Fruit fly (Drosophila melanogaster) S2 (cell line): ENCODE results near the gene DAAM.

ENCODE experiments used
- CG8478 ChIP-seq: fragments of >200 bp; optimal IDR thresholded peaks from 2 replicates; lab custom pipeline; 2018
- CTCF ChIP-seq, 2 experiments: fragments of >200 bp; optimal IDR thresholded peaks; 2 replicates each; lab custom pipeline; 2018

DAAM gene

dm6 chrX:1278825-1279643 lies 43.1 kb downstream of the DAAM start:
- no peak for TF ChIP-seq CTCF (optimal IDR thresholded peaks at IDR 0.05; lab: Kevin White, UChicago)
- TF ChIP-seq CG8478 (lab: Kevin White, UChicago) = no peak

- TF ChIP-seq CTCF (optimal IDR thresholded peaks at IDR 0.05; lab: Kevin White, UChicago) (no peak), CG8478 (lab: Kevin White, UChicago) (no peak)
Observed at dm6 chrX:1277528-1277883, 44.7 kb downstream of the DAAM start.

dm6 chrX:1276757-1277527 lies 45.2 kb downstream of the DAAM start:
- TF ChIP-seq CTCF (optimal IDR thresholded peaks at IDR 0.05; lab: Kevin White, UChicago) (no peak), CG8478 (lab: Kevin White, UChicago) (no peak)

- no peak for TF ChIP-seq CG8478 (lab: Kevin White, UChicago)
- TF ChIP-seq CTCF (optimal IDR thresholded peaks at IDR 0.05; lab: Kevin White, UChicago) = no peak
Observed at dm6 chrX:1276047-1276756, 46.0 kb downstream of the DAAM start.

- TF ChIP-seq CG8478 (lab: Kevin White, UChicago) = no peak
- no peak for TF ChIP-seq CTCF (optimal IDR thresholded peaks at IDR 0.05; lab: Kevin White, UChicago)
Observed at dm6 chrX:1275018-1275820, 46.9 kb downstream of the DAAM start, which contains the start of gene Atf3. Gene Atf3, minus strand, starts transcription at chrX:1275284.

dm6 chrX:1272848-1273247 lies 49.3 kb downstream of the DAAM start:
- TF ChIP-seq CG8478 (lab: Kevin White, UChicago) (no peak), CTCF (optimal IDR thresholded peaks at IDR 0.05; lab: Kevin White, UChicago) (no peak)

dm6 chrX:1271080-1271479 lies 51.1 kb downstream of the DAAM start:
- TF ChIP-seq CG8478 (lab: Kevin White, UChicago) (no peak), CTCF (optimal IDR thresholded peaks at IDR 0.05; lab: Kevin White, UChicago) (no peak)

- TF ChIP-seq CTCF (optimal IDR thresholded peaks at IDR 0.05; lab: Kevin White, UChicago) (no peak), CG8478 (lab: Kevin White, UChicago) (no peak)
Observed at dm6 chrX:1270655-1271054, 51.5 kb downstream of the DAAM start.

dm6 chrX:1270183-1270582 lies 52.0 kb downstream of the DAAM start:
- TF ChIP-seq CTCF (optimal IDR thresholded peaks at IDR 0.05; lab: Kevin White, UChicago) (no peak), CG8478 (lab: Kevin White, UChicago) (no peak)

dm6 chrX:1269700-1270099 lies 52.5 kb downstream of the DAAM start:
- TF ChIP-seq CTCF (optimal IDR thresholded peaks at IDR 0.05; lab: Kevin White, UChicago) (no peak), CG8478 (lab: Kevin White, UChicago) (no peak)

dm6 chrX:1267625-1268024 lies 54.5 kb downstream of the DAAM start:
- TF ChIP-seq CG8478 (lab: Kevin White, UChicago) = no peak
- TF ChIP-seq CTCF (optimal IDR thresholded peaks at IDR 0.05; lab: Kevin White, UChicago) = no peak

dm6 chrX:1264547-1264946 lies 57.6 kb downstream of the DAAM start:
- TF ChIP-seq CTCF (optimal IDR thresholded peaks at IDR 0.05; lab: Kevin White, UChicago) = no peak

- TF ChIP-seq CTCF (optimal IDR thresholded peaks at IDR 0.05; lab: Kevin White, UChicago) = no peak
- no peak for TF ChIP-seq CG8478 (lab: Kevin White, UChicago)
Observed at dm6 chrX:1262536-1263263, 59.5 kb downstream of the DAAM start.
